Worm (Caenorhabditis elegans) whole organism, L4/young adult: ENCODE data around the gene T25F10.1.

Experiments used
- W03F9.2 ChIP-seq: fragments of 150-350 bp; optimal IDR thresholded peaks from 2 replicates; lab custom pipeline; 2014; ENCODE audit warnings: missing biosample characterization, missing genetic modification characterization
- him-1 ChIP-seq: sonication (generic microtip); optimal IDR thresholded peaks from 2 replicates; lab custom pipeline; 2016; ENCODE audit warnings: missing genotype, missing genetic modification reagents, missing genetic modification characterization, missing compliant biosample characterization

DNA sequence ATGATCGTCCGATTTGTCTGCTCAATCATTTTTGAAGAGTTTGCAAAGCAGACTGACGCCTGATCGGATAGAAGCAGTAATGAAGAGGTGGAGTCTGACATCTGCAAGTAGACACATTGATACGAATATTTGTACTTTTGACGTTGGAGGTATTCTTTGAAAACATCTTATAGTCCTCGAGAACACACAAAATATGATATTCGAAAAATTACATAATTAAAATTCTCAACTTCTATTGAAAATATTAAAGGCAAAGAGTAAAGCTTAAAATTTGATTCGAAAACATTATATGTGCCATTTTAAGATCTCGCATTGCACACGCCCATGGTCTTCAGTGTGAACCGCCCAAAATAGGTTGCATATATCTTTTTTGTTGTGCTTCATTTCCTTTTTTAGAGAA, 45.9 kb upstream of the T25F10.1 start, which contains the start of gene ZC487.2:
- TF ChIP-seq W03F9.2, result no peak
- no peak for TF ChIP-seq him-1 (tag; lab: Kevin White, UChicago)
